Fruit fly (Drosophila melanogaster) whole organism, embryonic: ENCODE measurements around the gene Nmdar1.

Experiments
- Atf-2 ChIP-seq: fragments of 200-800 bp; sonication (Bioruptor generic); optimal IDR thresholded peaks from 2 replicates; lab custom pipeline; 2016; ENCODE audit warnings: missing biosample characterization, missing genetic modification characterization
- CG10267 ChIP-seq: fragments of 200-800 bp; sonication (Bioruptor generic); optimal IDR thresholded peaks from 2 replicates; lab custom pipeline; 2018; ENCODE audit warnings: missing biosample characterization, mild to moderate bottlenecking, missing genetic modification characterization, moderate library complexity
- CG10366 ChIP-seq: fragments of 200-800 bp; sonication (Bioruptor generic); IDR thresholded peaks from 2 replicates; pipeline ENCODE4 v1.3.6; 2022; ENCODE audit warnings: missing biosample characterization, missing genetic modification characterization
- CG10654 ChIP-seq: fragments of 200-800 bp; sonication (Bioruptor generic); optimal IDR thresholded peaks from 2 replicates; lab custom pipeline; 2016; ENCODE audit warnings: missing biosample characterization, missing genetic modification characterization
- CG13123 ChIP-seq: fragments of 200-800 bp; sonication (Bioruptor generic); optimal IDR thresholded peaks from 2 replicates; lab custom pipeline; 2016; ENCODE audit warnings: missing biosample characterization, missing genetic modification characterization
- CG14050 ChIP-seq: fragments of 200-800 bp; sonication (Bioruptor generic); IDR thresholded peaks from 3 replicates; pipeline ENCODE4 v1.3.6; 2022; ENCODE audit warnings: missing biosample characterization, missing genetic modification characterization
- CG14667 ChIP-seq: fragments of 200-800 bp; sonication (Bioruptor generic); IDR thresholded peaks from 2 replicates; pipeline ENCODE4 v1.3.6; 2022; ENCODE audit warnings: missing biosample characterization, missing genetic modification characterization
- CG15073 ChIP-seq: fragments of 200-800 bp; sonication (Bioruptor generic); optimal IDR thresholded peaks from 2 replicates; lab custom pipeline; 2016; ENCODE audit warnings: missing biosample characterization, missing genetic modification characterization
- CG16815 ChIP-seq: fragments of 200-800 bp; sonication (Bioruptor generic); optimal IDR thresholded peaks from 3 replicates; lab custom pipeline; 2017; ENCODE audit warnings: missing biosample characterization, mild to moderate bottlenecking, missing genetic modification characterization
- CG1792 ChIP-seq: fragments of 200-800 bp; sonication (Bioruptor generic); optimal IDR thresholded peaks from 2 replicates; lab custom pipeline; 2016; ENCODE audit warnings: missing biosample characterization, missing genetic modification characterization
- CG2116 ChIP-seq: fragments of 200-800 bp; sonication (Bioruptor generic); optimal IDR thresholded peaks from 3 replicates; lab custom pipeline; 2018; ENCODE audit warnings: missing biosample characterization, mild to moderate bottlenecking, missing genetic modification characterization
- CG4328 ChIP-seq: fragments of 200-800 bp; sonication (Bioruptor generic); optimal IDR thresholded peaks from 3 replicates; lab custom pipeline; 2017; ENCODE audit warnings: missing biosample characterization, missing genetic modification reagents, missing genetic modification characterization
- CG4360 ChIP-seq: fragments of 200-800 bp; sonication (Bioruptor generic); IDR thresholded peaks from 2 replicates; pipeline ENCODE4 v1.3.6; 2022; ENCODE audit warnings: missing biosample characterization, missing genetic modification characterization
- CG9876 ChIP-seq: fragments of 200-800 bp; sonication (Bioruptor generic); optimal IDR thresholded peaks from 2 replicates; lab custom pipeline; 2016; ENCODE audit warnings: missing biosample characterization, missing genetic modification characterization
- CTCF ChIP-seq: fragments of 200-800 bp; sonication (Bioruptor generic); optimal IDR thresholded peaks from 2 replicates; lab custom pipeline; 2017; ENCODE audit warnings: missing biosample characterization, mild to moderate bottlenecking, missing genetic modification characterization, moderate library complexity
- Chrac-16 ChIP-seq: fragments of 200-800 bp; sonication (Bioruptor generic); optimal IDR thresholded peaks from 3 replicates; lab custom pipeline; 2016; ENCODE audit warnings: missing biosample characterization, missing genetic modification characterization
- D19A ChIP-seq: fragments of 200-800 bp; optimal IDR thresholded peaks from 3 replicates; lab custom pipeline; 2019; ENCODE audit warnings: missing biosample characterization, mild to moderate bottlenecking, missing genetic modification characterization, moderate library complexity
- Doc2 ChIP-seq: fragments of 200-800 bp; sonication (Bioruptor generic); IDR thresholded peaks from 2 replicates; pipeline ENCODE4 v1.3.6; 2022; ENCODE audit warnings: missing biosample characterization, missing genetic modification characterization
- Dref ChIP-seq: fragments of 200-800 bp; sonication (Bioruptor generic); IDR thresholded peaks from 2 replicates; pipeline ENCODE4 v1.3.6; 2022; ENCODE audit warnings: missing biosample characterization, missing genetic modification characterization
- ERR ChIP-seq: fragments of 200-800 bp; sonication (Bioruptor generic); optimal IDR thresholded peaks from 2 replicates; lab custom pipeline; 2016; ENCODE audit warnings: missing biosample characterization, missing genetic modification characterization
- Hey ChIP-seq: fragments of 200-800 bp; sonication (Bioruptor generic); optimal IDR thresholded peaks from 3 replicates; lab custom pipeline; 2018; ENCODE audit warnings: missing biosample characterization, mild to moderate bottlenecking, missing genetic modification characterization
- HmgD ChIP-seq: fragments of 200-800 bp; sonication (Bioruptor generic); optimal IDR thresholded peaks from 3 replicates; lab custom pipeline; 2016; ENCODE audit warnings: missing biosample characterization, missing genetic modification characterization
- HmgZ ChIP-seq: fragments of 200-800 bp; sonication (Bioruptor generic); optimal IDR thresholded peaks from 2 replicates; lab custom pipeline; 2018; ENCODE audit warnings: missing biosample characterization, mild to moderate bottlenecking, missing genetic modification characterization
- Neu2 ChIP-seq: fragments of 200-800 bp; sonication (Bioruptor generic); optimal IDR thresholded peaks from 3 replicates; lab custom pipeline; 2016; ENCODE audit warnings: missing biosample characterization, missing genetic modification characterization, borderline replicate concordance
- NfI ChIP-seq: fragments of 200-800 bp; sonication (Bioruptor generic); optimal IDR thresholded peaks from 3 replicates; lab custom pipeline; 2018; ENCODE audit warnings: missing biosample characterization, mild to moderate bottlenecking, missing genetic modification characterization, moderate library complexity
- Pdp1 ChIP-seq, 2 experiments: fragments of 200-800 bp; sonication (Bioruptor generic); optimal IDR thresholded peaks; 3 replicates each; lab custom pipeline; 2016; ENCODE audit warnings: missing biosample characterization in 2 of 2, missing genetic modification characterization in 2 of 2, mild to moderate bottlenecking in 1 of 2, moderate library complexity in 1 of 2
- Rx ChIP-seq: fragments of 200-800 bp; sonication (Bioruptor generic); IDR thresholded peaks from 2 replicates; pipeline ENCODE4 v1.3.6; 2022; ENCODE audit warnings: missing biosample characterization, missing genetic modification characterization
- Six4 ChIP-seq: fragments of 200-800 bp; sonication (Bioruptor generic); optimal IDR thresholded peaks from 2 replicates; lab custom pipeline; 2016; ENCODE audit warnings: missing biosample characterization, missing genetic modification characterization
- Sry-δ ChIP-seq: fragments of 200-800 bp; sonication (Bioruptor generic); optimal IDR thresholded peaks from 2 replicates; lab custom pipeline; 2016; ENCODE audit warnings: missing biosample characterization, missing genetic modification characterization
- Ssrp ChIP-seq: fragments of 200-800 bp; sonication (Bioruptor generic); optimal IDR thresholded peaks from 2 replicates; lab custom pipeline; 2018; ENCODE audit warnings: missing biosample characterization, mild to moderate bottlenecking, missing genetic modification characterization, moderate library complexity
- ato ChIP-seq: fragments of 200-800 bp; sonication (Bioruptor generic); IDR thresholded peaks from 2 replicates; pipeline ENCODE4 v1.3.6; 2022; ENCODE audit warnings: missing biosample characterization, missing genetic modification characterization; ENCODE audit not compliant: partially characterized antibody
- bbx ChIP-seq: fragments of 200-800 bp; sonication (Bioruptor generic); IDR thresholded peaks from 2 replicates; pipeline ENCODE4 v1.3.6; 2022; ENCODE audit warnings: missing biosample characterization, missing genetic modification characterization; ENCODE audit not compliant: partially characterized antibody
- bigmax ChIP-seq: fragments of 200-800 bp; sonication (Bioruptor generic); optimal IDR thresholded peaks from 2 replicates; lab custom pipeline; 2018; ENCODE audit warnings: missing biosample characterization, mild to moderate bottlenecking, missing genetic modification characterization
- bowl ChIP-seq: fragments of 200-800 bp; sonication (Bioruptor generic); IDR thresholded peaks from 2 replicates; pipeline ENCODE4 v1.3.6; 2022; ENCODE audit warnings: missing biosample characterization, missing genetic modification characterization
- br ChIP-seq: fragments of >200 bp; optimal IDR thresholded peaks from 2 replicates; lab custom pipeline; 2017
- bsh ChIP-seq, 2 experiments: fragments of 200-800 bp; sonication (Bioruptor generic); optimal IDR thresholded peaks; 2 replicates each; lab custom pipeline; 2017 to 2018; ENCODE audit warnings: mild to moderate bottlenecking in 2 of 2, missing biosample characterization in 2 of 2, missing genetic modification characterization in 2 of 2, moderate library complexity in 1 of 2
- chinmo ChIP-seq: fragments of 200-800 bp; sonication (Bioruptor generic); IDR thresholded peaks from 4 replicates; pipeline ENCODE4 v1.3.6; 2022; ENCODE audit warnings: missing biosample characterization, missing genetic modification characterization; ENCODE audit not compliant: partially characterized antibody
- crc ChIP-seq: fragments of 200-800 bp; sonication (Bioruptor generic); optimal IDR thresholded peaks from 2 replicates; lab custom pipeline; 2016; ENCODE audit warnings: missing biosample characterization, missing genetic modification characterization
- exex ChIP-seq: fragments of 200-800 bp; sonication (Bioruptor generic); optimal IDR thresholded peaks from 4 replicates; lab custom pipeline; 2018; ENCODE audit warnings: missing biosample characterization, mild to moderate bottlenecking, missing genetic modification characterization, moderate library complexity
- gfzf ChIP-seq: fragments of 200-800 bp; sonication (Bioruptor generic); optimal IDR thresholded peaks from 2 replicates; lab custom pipeline; 2016; ENCODE audit warnings: missing biosample characterization, mild to moderate bottlenecking, missing genetic modification characterization, moderate library complexity
- gsb ChIP-seq: fragments of 200-800 bp; sonication (Bioruptor generic); IDR thresholded peaks from 2 replicates; pipeline ENCODE4 v1.3.6; 2022; ENCODE audit warnings: missing biosample characterization, missing genetic modification characterization
- h ChIP-seq: fragments of >200 bp; optimal IDR thresholded peaks from 2 replicates; lab custom pipeline; 2017
- her ChIP-seq: fragments of 200-800 bp; sonication (Bioruptor generic); optimal IDR thresholded peaks from 2 replicates; lab custom pipeline; 2016; ENCODE audit warnings: missing biosample characterization, missing genetic modification characterization
- jing ChIP-seq: fragments of 200-800 bp; sonication (Bioruptor generic); optimal IDR thresholded peaks from 2 replicates; lab custom pipeline; 2018; ENCODE audit warnings: missing biosample characterization, mild to moderate bottlenecking, missing genetic modification characterization
- klu ChIP-seq: fragments of 200-800 bp; sonication (Bioruptor generic); IDR thresholded peaks from 2 replicates; pipeline ENCODE4 v1.3.6; 2022; ENCODE audit warnings: missing biosample characterization, missing genetic modification characterization
- lola ChIP-seq, 3 experiments: fragments of >200 bp in 2 of 3; fragments of 200-800 bp in 1 of 3; sonication (Bioruptor generic) in 1 of 3; optimal IDR thresholded peaks; 2 replicates each; lab custom pipeline; 2017 to 2019; ENCODE audit warnings: missing biosample characterization in 3 of 3, missing genetic modification characterization in 3 of 3, mild to moderate bottlenecking in 1 of 3, moderate library complexity in 1 of 3
- luna ChIP-seq: fragments of 200-800 bp; sonication (Bioruptor generic); optimal IDR thresholded peaks from 2 replicates; lab custom pipeline; 2016; ENCODE audit warnings: missing biosample characterization, missing genetic modification characterization
- onecut ChIP-seq: fragments of 200-800 bp; sonication (Bioruptor generic); IDR thresholded peaks from 2 replicates; pipeline ENCODE4 v1.3.6; 2022; ENCODE audit warnings: missing biosample characterization, missing genetic modification characterization
- phol ChIP-seq: fragments of 200-800 bp; sonication (Bioruptor generic); optimal IDR thresholded peaks from 3 replicates; lab custom pipeline; 2018; ENCODE audit warnings: missing biosample characterization, mild to moderate bottlenecking, missing genetic modification characterization, moderate library complexity
- sna ChIP-seq: fragments of 200-800 bp; sonication (Bioruptor generic); IDR thresholded peaks from 2 replicates; pipeline ENCODE4 v1.3.6; 2022; ENCODE audit warnings: missing biosample characterization, missing genetic modification characterization; ENCODE audit not compliant: partially characterized antibody
- tna ChIP-seq: fragments of 200-800 bp; sonication (Bioruptor generic); IDR thresholded peaks from 2 replicates; pipeline ENCODE4 v1.3.6; 2022; ENCODE audit warnings: missing biosample characterization, missing genetic modification characterization; ENCODE audit not compliant: partially characterized antibody
- toy ChIP-seq: fragments of 200-800 bp; sonication (Bioruptor generic); IDR thresholded peaks from 2 replicates; pipeline ENCODE4 v1.3.6; 2022; ENCODE audit warnings: missing biosample characterization, missing genetic modification characterization
- twi ChIP-seq: fragments of 200-800 bp; optimal IDR thresholded peaks from 2 replicates; lab custom pipeline; 2019; ENCODE audit warnings: missing biosample characterization, mild to moderate bottlenecking, missing genetic modification characterization, moderate library complexity

The Nmdar1 gene

DNA sequence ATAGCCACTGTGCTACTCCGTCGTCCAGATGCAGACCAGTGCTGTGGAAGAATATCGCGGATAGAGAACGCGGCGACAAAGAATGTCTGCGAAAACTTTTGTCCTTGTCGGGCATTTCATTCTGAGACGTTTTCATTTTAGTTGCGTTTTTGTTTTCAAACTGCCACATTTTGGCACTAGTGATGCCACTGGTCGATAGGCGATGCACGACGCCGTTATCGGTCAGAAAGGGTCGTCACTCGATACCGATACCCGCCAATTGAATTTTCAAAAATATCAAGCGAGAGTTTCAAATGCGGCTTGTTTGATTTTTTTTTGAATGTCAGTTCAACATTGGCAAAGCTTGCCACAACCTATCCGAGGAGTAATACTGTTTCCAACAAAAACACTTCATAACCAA lies 27.3 kb upstream of the Nmdar1 start (continued):
- TF ChIP-seq CTCF (GFP tag; lab: Kevin White, UChicago) (no peak), HmgD (no peak), CG13123 (no peak), CG10654 (GFP tag; lab: Kevin White, UChicago) (no peak), ato (GFP tag; lab: Robert Waterston, UW) (peak; percentile 56), CG9876 (no peak), lola (GFP tag; optimal IDR thresholded peaks at IDR 0.05; lab: Kevin White, UChicago) (no peak), Sry-δ (GFP tag; lab: Kevin White, UChicago) (peak; percentile 81), jing (GFP tag; lab: Kevin White, UChicago) (no peak), Atf-2 (GFP tag; lab: Kevin White, UChicago) (no peak), crc (GFP tag; lab: Kevin White, UChicago) (no peak), D19A (tag; lab: Kevin White, UChicago) (no peak), h (no peak), gsb (GFP tag; lab: Robert Waterston, UW) (no peak), luna (GFP tag; lab: Kevin White, UChicago) (no peak), CG2116 (GFP tag; lab: Kevin White, UChicago) (peak; percentile 81), CG14050 (GFP tag; lab: Robert Waterston, UW) (no peak), Neu2 (GFP tag; lab: Kevin White, UChicago) (no peak), gfzf (GFP tag; lab: Kevin White, UChicago) (peak; percentile 26), onecut (GFP tag; lab: Robert Waterston, UW) (no peak), bigmax (no peak), klu (no peak), chinmo (GFP tag; lab: Robert Waterston, UW) (0 out of 4 replicates have a peak, but pooled peaks have one; percentile 55), Rx (GFP tag; lab: Robert Waterston, UW) (no peak), Hey (tag; lab: Kevin White, UChicago) (no peak), CG1792 (GFP tag; lab: Kevin White, UChicago) (no peak), Chrac-16 (GFP tag; lab: Kevin White, UChicago) (no peak), CG4360 (GFP tag; lab: Robert Waterston, UW) (no peak), tna (GFP tag; lab: Robert Waterston, UW) (peak; percentile 63), Ssrp (tag; lab: Kevin White, UChicago) (no peak), br (no peak), Doc2 (GFP tag; lab: Robert Waterston, UW) (no peak), Six4 (GFP tag; lab: Kevin White, UChicago) (no peak), CG4328 (GFP tag; lab: Kevin White, UChicago) (no peak), phol (tag; lab: Kevin White, UChicago) (peak; percentile 28), CG16815 (GFP tag; lab: Kevin White, UChicago) (no peak), CG15073 (GFP tag; lab: Kevin White, UChicago) (no peak), her (no peak), bbx (GFP tag; lab: Robert Waterston, UW) (peak; percentile 70), CG10267 (tag; lab: Kevin White, UChicago) (no peak), toy (GFP tag; lab: Robert Waterston, UW) (no peak), exex (tag; lab: Kevin White, UChicago) (no peak), CG14667 (GFP tag; lab: Robert Waterston, UW) (no peak), NfI (GFP tag; lab: Kevin White, UChicago) (no peak), twi (no peak), Dref (GFP tag; lab: Robert Waterston, UW) (peak; percentile 90), HmgZ (tag; lab: Kevin White, UChicago) (peak; percentile 11), CG10366 (GFP tag; lab: Robert Waterston, UW) (no peak), bowl (GFP tag; lab: Robert Waterston, UW) (no peak), ERR (GFP tag; lab: Kevin White, UChicago) (no peak), sna (GFP tag; lab: Robert Waterston, UW) (peak; percentile 64), bsh (GFP tag; optimal IDR thresholded peaks at IDR 0.05; lab: Kevin White, UChicago) (no peak), Pdp1 (GFP tag; optimal IDR thresholded peaks at IDR 0.05; lab: Kevin White, UChicago) (no peak)
